Fruit fly (Drosophila melanogaster): ENCODE measurements around the gene Tspo.

Tspo gene

DNA sequence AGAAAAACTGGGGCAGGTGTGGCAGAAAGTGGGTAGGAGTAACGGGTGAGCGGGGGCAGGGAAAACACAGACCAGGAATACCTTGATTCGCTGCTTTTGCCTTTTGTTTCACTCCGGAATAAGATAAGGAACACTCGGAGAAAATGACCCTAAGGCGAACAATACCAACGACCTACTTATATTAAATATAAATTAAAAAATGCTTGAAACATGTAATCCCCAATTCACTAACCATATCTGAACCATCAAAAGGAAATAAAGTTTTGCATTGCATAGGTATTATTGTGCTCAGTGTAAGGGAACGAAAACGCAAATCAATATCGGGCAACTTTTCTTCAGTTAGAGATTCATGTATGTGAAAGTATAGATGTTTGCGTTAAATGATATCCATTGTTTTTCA lies 47.4 kb upstream of the Tspo start (continued):
- TF ChIP-seq sc (optimal IDR thresholded peaks at IDR 0.05) = no peak
- TF ChIP-seq sc (GFP tag; optimal IDR thresholded peaks at IDR 0.05) = peak; percentile 54
- TF ChIP-seq eyg (GFP tag; optimal IDR thresholded peaks at IDR 0.05) = no peak
- no peak for TF ChIP-seq CG4730 (GFP tag; IDR thresholded peaks at IDR 0.05)
- TF ChIP-seq YL-1 (GFP tag; optimal IDR thresholded peaks at IDR 0.05) = no peak
- peak; percentile 53 for TF ChIP-seq CG12659 (GFP tag; optimal IDR thresholded peaks at IDR 0.05)
- no peak for TF ChIP-seq cg (GFP tag; optimal IDR thresholded peaks at IDR 0.05)
- peak; percentile 20; the same call in 1 of the 2 replicates for TF ChIP-seq CG8765 (GFP tag; IDR thresholded peaks at IDR 0.05)
- peak; percentile 74 for TF ChIP-seq Oli (tag; optimal IDR thresholded peaks at IDR 0.05)
- peak; percentile 9 for TF ChIP-seq CG10462 (GFP tag; optimal IDR thresholded peaks at IDR 0.05)
- TF ChIP-seq zfh2 (GFP tag; optimal IDR thresholded peaks at IDR 0.05) = no peak
- TF ChIP-seq Xrp1 (GFP tag; IDR thresholded peaks at IDR 0.05) = peak; percentile 68
- TF ChIP-seq dan (GFP tag; IDR thresholded peaks at IDR 0.05) = no peak
- peak; percentile 69 for TF ChIP-seq CG8388 (GFP tag; optimal IDR thresholded peaks at IDR 0.05)
- TF ChIP-seq sd (tag; optimal IDR thresholded peaks at IDR 0.05) = no peak
- peak; percentile 31 for TF ChIP-seq CG11723 (GFP tag; optimal IDR thresholded peaks at IDR 0.05)
- no peak for TF ChIP-seq amos (GFP tag; IDR thresholded peaks at IDR 0.05; ENCODE audit: partially characterized antibody)
- TF ChIP-seq tap (tag; optimal IDR thresholded peaks at IDR 0.05) = peak; percentile 32
- TF ChIP-seq Hr3 (GFP tag; optimal IDR thresholded peaks at IDR 0.05) = peak; percentile 61
- no peak for TF ChIP-seq CG11085 (GFP tag; IDR thresholded peaks at IDR 0.05)
- TF ChIP-seq E2f2 (GFP tag; IDR thresholded peaks at IDR 0.05) = peak; percentile 36; the same call in 1 of the 2 replicates
- TF ChIP-seq al (GFP tag; IDR thresholded peaks at IDR 0.05) = no peak
- TF ChIP-seq CG8089 (GFP tag; optimal IDR thresholded peaks at IDR 0.05) = no peak
- peak in 1 of 2 experiments; percentile 8 for TF ChIP-seq Hr78 (GFP tag; optimal IDR thresholded peaks at IDR 0.05)
- peak; percentile 63 for TF ChIP-seq lilli (GFP tag; optimal IDR thresholded peaks at IDR 0.05)
- TF ChIP-seq HmgZ (tag; optimal IDR thresholded peaks at IDR 0.05) = peak; percentile 38
- TF ChIP-seq CG2116 (GFP tag; optimal IDR thresholded peaks at IDR 0.05) = no peak
- no peak for TF ChIP-seq zen2 (GFP tag; IDR thresholded peaks at IDR 0.05; ENCODE audit: partially characterized antibody)
- no peak for TF ChIP-seq mld (GFP tag; IDR thresholded peaks at IDR 0.05; ENCODE audit: partially characterized antibody)
- TF ChIP-seq Asciz (GFP tag; optimal IDR thresholded peaks at IDR 0.05) = no peak
- TF ChIP-seq sr (GFP tag; IDR thresholded peaks at IDR 0.05) = no peak
- peak; percentile 61; the same call in 2 of the 3 replicates for TF ChIP-seq ken (GFP tag; IDR thresholded peaks at IDR 0.05)
- TF ChIP-seq lbe (GFP tag; optimal IDR thresholded peaks at IDR 0.05) = peak; percentile 55
- TF ChIP-seq CG17912 (GFP tag; optimal IDR thresholded peaks at IDR 0.05) = no peak
- no peak for TF ChIP-seq CG18011 (GFP tag; optimal IDR thresholded peaks at IDR 0.05)
- TF ChIP-seq wdn (GFP tag; IDR thresholded peaks at IDR 0.05) = peak; percentile 52
- TF ChIP-seq CG8290 (GFP tag; optimal IDR thresholded peaks at IDR 0.05) = no peak
- peak in 1 of 2 experiments; percentile 6 for TF ChIP-seq CG8290 (tag; optimal IDR thresholded peaks at IDR 0.05)
- no peak for TF ChIP-seq CG9876 (GFP tag; optimal IDR thresholded peaks at IDR 0.05)
- peak; percentile 85 for TF ChIP-seq Sox102F (GFP tag; optimal IDR thresholded peaks at IDR 0.05)
- no peak for TF ChIP-seq CG16813 (GFP tag; IDR thresholded peaks at IDR 0.05; ENCODE audit: partially characterized antibody)
- TF ChIP-seq CG34376 (GFP tag; optimal IDR thresholded peaks at IDR 0.05) = no peak
- TF ChIP-seq CG12769 (tag; optimal IDR thresholded peaks at IDR 0.05) = peak; percentile 47
- TF ChIP-seq tio (GFP tag; optimal IDR thresholded peaks at IDR 0.05) = peak; percentile 63
- peak; percentile 83 for TF ChIP-seq gem (tag; optimal IDR thresholded peaks at IDR 0.05)
- no peak for TF ChIP-seq tup (GFP tag; optimal IDR thresholded peaks at IDR 0.05)
- TF ChIP-seq tna (GFP tag; IDR thresholded peaks at IDR 0.05; ENCODE audit: partially characterized antibody) = no peak
- TF ChIP-seq Dll (GFP tag; IDR thresholded peaks at IDR 0.05; ENCODE audit: partially characterized antibody) = no peak
- TF ChIP-seq CG32532 (GFP tag; IDR thresholded peaks at IDR 0.05) = peak; percentile 11; the same call in 1 of the 2 replicates
- TF ChIP-seq tll (GFP tag; optimal IDR thresholded peaks at IDR 0.05) = no peak
